Fruit fly (Drosophila melanogaster): ENCODE results near the gene CG14435.

CG14435 gene

dm6 chrX:6868024-6868628 lies 24.4 kb upstream of the CG14435 start (continued):
- no peak for TF ChIP-seq PHDP (tag; optimal IDR thresholded peaks at IDR 0.05)
- no peak for TF ChIP-seq D19A (tag; optimal IDR thresholded peaks at IDR 0.05)
- no peak for TF ChIP-seq Meics (GFP tag; optimal IDR thresholded peaks at IDR 0.05)
- TF ChIP-seq Dad (GFP tag; optimal IDR thresholded peaks at IDR 0.05): no peak
- TF ChIP-seq sens-2 (GFP tag; IDR thresholded peaks at IDR 0.05): peak; percentile 40; the same call in 1 of the 2 replicates
- peak; percentile 88 for TF ChIP-seq Ets65A (GFP tag)
- TF ChIP-seq CG32767 (GFP tag; IDR thresholded peaks at IDR 0.05): peak; percentile 26; the same call in 1 of the 2 replicates
- no peak for TF ChIP-seq CG2875 (GFP tag; optimal IDR thresholded peaks at IDR 0.05)
- TF ChIP-seq pan (optimal IDR thresholded peaks at IDR 0.05): no peak
- peak in 1 of 2 experiments; percentile 17 for TF ChIP-seq pan (GFP tag; optimal IDR thresholded peaks at IDR 0.05 in 1 of 2, IDR thresholded peaks at IDR 0.05 in 1 of 2)
- peak; percentile 67; the same call in 2 of the 3 replicates for TF ChIP-seq ci (GFP tag; IDR thresholded peaks at IDR 0.05)
- 0 out of 3 replicates have a peak, but pooled peaks have one; percentile 43 for TF ChIP-seq Optix (GFP tag; IDR thresholded peaks at IDR 0.05)
- peak; percentile 7 for TF ChIP-seq Hr3 (GFP tag; optimal IDR thresholded peaks at IDR 0.05)
- TF ChIP-seq Jarid2 (GFP tag; optimal IDR thresholded peaks at IDR 0.05): peak; percentile 77
- no peak for TF ChIP-seq CG15696 (tag; optimal IDR thresholded peaks at IDR 0.05)
- TF ChIP-seq CG11560 (tag; IDR thresholded peaks at IDR 0.05): no peak
- TF ChIP-seq btn (GFP tag; optimal IDR thresholded peaks at IDR 0.05): no peak
- TF ChIP-seq CG11247 (GFP tag; IDR thresholded peaks at IDR 0.05): no peak
- no peak for TF ChIP-seq TFAM (GFP tag; optimal IDR thresholded peaks at IDR 0.05)
- no peak for TF ChIP-seq lab (GFP tag; optimal IDR thresholded peaks at IDR 0.05)
- TF ChIP-seq fu2 (GFP tag; optimal IDR thresholded peaks at IDR 0.05): no peak
- no peak for TF ChIP-seq CG31224 (GFP tag; IDR thresholded peaks at IDR 0.05)
- TF ChIP-seq Hey (tag; optimal IDR thresholded peaks at IDR 0.05): no peak
- TF ChIP-seq crol (GFP tag; IDR thresholded peaks at IDR 0.05): peak; percentile 95
- peak in 1 of 3 experiments; percentile 84 for TF ChIP-seq lola (GFP tag; optimal IDR thresholded peaks at IDR 0.05)
- no peak for TF ChIP-seq CG15601 (tag; optimal IDR thresholded peaks at IDR 0.05)
- TF ChIP-seq Nf-YC (tag; optimal IDR thresholded peaks at IDR 0.05): no peak
- TF ChIP-seq run (tag; optimal IDR thresholded peaks at IDR 0.05): no peak
- TF ChIP-seq emc (GFP tag; optimal IDR thresholded peaks at IDR 0.05): no peak
- no peak for TF ChIP-seq CG18476 (GFP tag; optimal IDR thresholded peaks at IDR 0.05)
- TF ChIP-seq CG7987 (GFP tag; optimal IDR thresholded peaks at IDR 0.05): no peak
- no peak for TF ChIP-seq CG11085 (GFP tag; IDR thresholded peaks at IDR 0.05)
- 0 out of 3 replicates have a peak, but pooled peaks have one; percentile 8 for TF ChIP-seq Aef1 (GFP tag; IDR thresholded peaks at IDR 0.05)
- 0 out of 2 replicates have a peak, but pooled peaks have one; percentile 50 for TF ChIP-seq CG11696 (GFP tag; IDR thresholded peaks at IDR 0.05)
- peak; percentile 33 for TF ChIP-seq CG3163 (GFP tag; optimal IDR thresholded peaks at IDR 0.05)
- no peak for TF ChIP-seq CG8924 (tag; optimal IDR thresholded peaks at IDR 0.05)
- no peak for TF ChIP-seq MBD-R2 (GFP tag; IDR thresholded peaks at IDR 0.05)
- no peak for TF ChIP-seq bowl (GFP tag; IDR thresholded peaks at IDR 0.05)
- no peak for TF ChIP-seq jumu (GFP tag; optimal IDR thresholded peaks at IDR 0.05)
- no peak for TF ChIP-seq CG16863 (GFP tag; optimal IDR thresholded peaks at IDR 0.05)
- TF ChIP-seq CG13624 (GFP tag; optimal IDR thresholded peaks at IDR 0.05): no peak
- no peak for TF ChIP-seq Lim3 (GFP tag; IDR thresholded peaks at IDR 0.05)
- no peak for TF ChIP-seq D (optimal IDR thresholded peaks at IDR 0.05)
- peak; percentile 35 for TF ChIP-seq D (GFP tag; optimal IDR thresholded peaks at IDR 0.05)
- no peak for TF ChIP-seq Max (GFP tag; optimal IDR thresholded peaks at IDR 0.05)
- no peak for TF ChIP-seq Sin3A (optimal IDR thresholded peaks at IDR 0.05)
- TF ChIP-seq CG12104 (GFP tag; optimal IDR thresholded peaks at IDR 0.05): no peak
- no peak for TF ChIP-seq CG34224 (GFP tag; IDR thresholded peaks at IDR 0.05; ENCODE audit: partially characterized antibody)
- no peak for TF ChIP-seq CG7372 (GFP tag; IDR thresholded peaks at IDR 0.05)
- peak; percentile 27 for TF ChIP-seq CG12659 (GFP tag; optimal IDR thresholded peaks at IDR 0.05)
- no peak; the same call in 1 of the 2 replicates for TF ChIP-seq CG9932 (GFP tag; IDR thresholded peaks at IDR 0.05)
- no peak for TF ChIP-seq Nf-YA (GFP tag; IDR thresholded peaks at IDR 0.05)

Data from whole organism, embryonic.